Worm (Caenorhabditis elegans): ENCODE results near the gene lec-11.
"Not testable (repeated sequence)": the region's sequence is repeated elsewhere in the genome, so short reads cannot be mapped to it uniquely, and the experiment has no call there.

ce11 chrIV:6591010-6591746, 1.2 kb upstream of the lec-11 start, which contains the start of the genes nspb-1 and nspb-2:
- TF ChIP-seq pha-4, nhr-12, ceh-9, nhr-11 (tag; optimal IDR thresholded peaks at IDR 0.05): not testable (repeated sequence)
